In the genomic region with DNA sequence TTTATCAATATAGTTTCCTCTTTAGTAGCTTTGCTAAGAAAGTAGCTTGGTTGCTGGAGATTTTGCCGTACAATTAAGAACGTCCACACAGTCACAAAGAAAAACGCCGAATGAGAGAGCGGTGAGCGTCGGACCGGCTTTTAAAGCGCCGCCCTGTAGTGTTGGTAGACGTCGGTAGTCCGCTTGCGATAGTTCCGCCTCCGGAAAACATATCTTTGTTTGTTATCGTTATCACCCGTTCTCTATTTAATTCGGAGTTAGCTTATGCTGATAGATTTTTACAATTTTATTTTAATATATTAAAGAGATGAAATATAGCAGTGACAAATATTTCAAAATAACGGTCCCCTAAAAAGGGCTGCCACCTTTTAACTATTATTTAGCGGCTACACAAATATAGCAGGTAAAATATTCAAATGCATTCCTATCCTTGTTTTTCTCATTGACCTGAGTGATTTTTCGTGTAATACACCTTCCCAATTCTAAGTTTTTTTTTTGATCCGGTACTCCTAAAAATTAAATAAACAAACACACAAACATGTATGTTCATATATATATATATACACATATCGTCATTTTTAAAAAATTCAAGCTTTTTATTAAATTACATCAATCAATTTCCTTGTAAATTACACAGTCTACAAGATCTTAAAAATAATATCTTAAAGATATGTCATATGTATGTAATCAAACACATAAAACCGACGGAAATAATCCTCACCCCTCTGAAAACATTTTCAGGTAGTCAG, we compare ENCODE assay signal across 1 fruit fly cellular context.
TF ChIP-seq lines count a peak whose summit lies in the region.

A gene (minus strand): TSS at position 119 of the 749 bp plus-strand sequence.

TF ChIP-seq in whole organism, embryonic, 481 proteins besides CTCF, POLR2A, EP300 and RAD21 (continued from another document and continues in another):
- peak; percentile 46 for TF ChIP-seq HLH54F (GFP tag; optimal IDR thresholded peaks at IDR 0.05; lab: Kevin White, UChicago)
- peak; percentile 32 for TF ChIP-seq CG31441 (GFP tag; IDR thresholded peaks at IDR 0.05; lab: Robert Waterston, UW)
- TF ChIP-seq Dll (GFP tag; IDR thresholded peaks at IDR 0.05; lab: Robert Waterston, UW; ENCODE audit: partially characterized antibody): peak; percentile 88
- peak; percentile 71 for TF ChIP-seq bcd (GFP tag; optimal IDR thresholded peaks at IDR 0.05; lab: Kevin White, UChicago)
- peak; percentile 35 for TF ChIP-seq CG18262 (tag; optimal IDR thresholded peaks at IDR 0.05; lab: Kevin White, UChicago)
- TF ChIP-seq CG2875 (GFP tag; optimal IDR thresholded peaks at IDR 0.05; lab: Kevin White, UChicago): peak; percentile 40
- TF ChIP-seq Xbp1 (GFP tag; optimal IDR thresholded peaks at IDR 0.05; lab: Kevin White, UChicago): peak; percentile 66
- peak; percentile 83 for TF ChIP-seq CG30020 (tag; optimal IDR thresholded peaks at IDR 0.05; lab: Kevin White, UChicago)
- TF ChIP-seq lbe (GFP tag; optimal IDR thresholded peaks at IDR 0.05; lab: Kevin White, UChicago): peak; percentile 64
- TF ChIP-seq CG14441 (GFP tag; IDR thresholded peaks at IDR 0.05; lab: Robert Waterston, UW): no peak
- peak; percentile 37 for TF ChIP-seq CG7786 (GFP tag; optimal IDR thresholded peaks at IDR 0.05; lab: Kevin White, UChicago)
- TF ChIP-seq tx (GFP tag; optimal IDR thresholded peaks at IDR 0.05; lab: Kevin White, UChicago): peak; percentile 14
- TF ChIP-seq ase (GFP tag; IDR thresholded peaks at IDR 0.05; lab: Robert Waterston, UW): no peak
- peak; percentile 56 for TF ChIP-seq CG7987 (GFP tag; optimal IDR thresholded peaks at IDR 0.05; lab: Kevin White, UChicago)
- peak in 1 of 3 experiments; percentile 76 for TF ChIP-seq Stat92E (GFP tag; optimal IDR thresholded peaks at IDR 0.05; lab: Kevin White, UChicago)
- peak; percentile 68 for TF ChIP-seq nom (GFP tag; optimal IDR thresholded peaks at IDR 0.05; lab: Kevin White, UChicago)
- TF ChIP-seq pfk (GFP tag; optimal IDR thresholded peaks at IDR 0.05; lab: Kevin White, UChicago): peak; percentile 57
- peak; percentile 49 for TF ChIP-seq unpg (GFP tag; optimal IDR thresholded peaks at IDR 0.05; lab: Kevin White, UChicago)
- peak; percentile 66 for TF ChIP-seq CG2116 (GFP tag; optimal IDR thresholded peaks at IDR 0.05; lab: Kevin White, UChicago)
- no peak for TF ChIP-seq jigr1 (GFP tag; IDR thresholded peaks at IDR 0.05; lab: Robert Waterston, UW)
- TF ChIP-seq CG6791 (GFP tag; IDR thresholded peaks at IDR 0.05; lab: Robert Waterston, UW; ENCODE audit: partially characterized antibody): peak; percentile 95
- TF ChIP-seq knrl (GFP tag; IDR thresholded peaks at IDR 0.05; lab: Robert Waterston, UW; ENCODE audit: partially characterized antibody): peak; percentile 86
- TF ChIP-seq bigmax (GFP tag; optimal IDR thresholded peaks at IDR 0.05; lab: Kevin White, UChicago): no peak
- TF ChIP-seq shn (GFP tag; optimal IDR thresholded peaks at IDR 0.05; lab: Kevin White, UChicago): peak; percentile 48
- TF ChIP-seq unc-4 (GFP tag; IDR thresholded peaks at IDR 0.05; lab: Robert Waterston, UW; ENCODE audit: partially characterized antibody): peak; percentile 87
- peak; percentile 54 for TF ChIP-seq CG9609 (GFP tag; optimal IDR thresholded peaks at IDR 0.05; lab: Kevin White, UChicago)
- TF ChIP-seq Usf (GFP tag; optimal IDR thresholded peaks at IDR 0.05; lab: Kevin White, UChicago): no peak
- TF ChIP-seq B-H2 (GFP tag; optimal IDR thresholded peaks at IDR 0.05; lab: Kevin White, UChicago): peak; percentile 86
- TF ChIP-seq danr (GFP tag; IDR thresholded peaks at IDR 0.05; lab: Robert Waterston, UW): no peak
- TF ChIP-seq Ets97D (GFP tag; optimal IDR thresholded peaks at IDR 0.05; lab: Kevin White, UChicago): peak; percentile 74
- peak; percentile 59 for TF ChIP-seq CG18011 (GFP tag; optimal IDR thresholded peaks at IDR 0.05; lab: Kevin White, UChicago)
- TF ChIP-seq CG7839 (tag; optimal IDR thresholded peaks at IDR 0.05; lab: Kevin White, UChicago): peak; percentile 56
- TF ChIP-seq mam (GFP tag; optimal IDR thresholded peaks at IDR 0.05; lab: Kevin White, UChicago): peak; percentile 73
- TF ChIP-seq Pdp1 (GFP tag; optimal IDR thresholded peaks at IDR 0.05; lab: Kevin White, UChicago): peak; percentile 27 to 54
- peak; percentile 68 for TF ChIP-seq CG33213 (GFP tag; optimal IDR thresholded peaks at IDR 0.05; lab: Kevin White, UChicago)
- TF ChIP-seq CG4707 (GFP tag; optimal IDR thresholded peaks at IDR 0.05; lab: Kevin White, UChicago): peak; percentile 26
- TF ChIP-seq Mes4 (GFP tag; optimal IDR thresholded peaks at IDR 0.05; lab: Kevin White, UChicago): peak; percentile 15
- TF ChIP-seq her (GFP tag; optimal IDR thresholded peaks at IDR 0.05; lab: Kevin White, UChicago): peak; percentile 61
- peak; percentile 52; the same call in 1 of the 2 replicates for TF ChIP-seq ttk (GFP tag; IDR thresholded peaks at IDR 0.05; lab: Robert Waterston, UW)
- no peak for TF ChIP-seq ash1 (GFP tag; optimal IDR thresholded peaks at IDR 0.05; lab: Kevin White, UChicago)
- TF ChIP-seq CG7556 (GFP tag; optimal IDR thresholded peaks at IDR 0.05; lab: Kevin White, UChicago): no peak
- peak; percentile 48 for TF ChIP-seq Six4 (GFP tag; optimal IDR thresholded peaks at IDR 0.05; lab: Kevin White, UChicago)
- peak; percentile 22 for TF ChIP-seq ab (GFP tag; optimal IDR thresholded peaks at IDR 0.05; lab: Kevin White, UChicago)
- TF ChIP-seq ro (GFP tag; IDR thresholded peaks at IDR 0.05; lab: Robert Waterston, UW): no peak
- peak; percentile 77; the same call in 2 of the 3 replicates for TF ChIP-seq otp (GFP tag; IDR thresholded peaks at IDR 0.05; lab: Robert Waterston, UW)
- peak; percentile 30 for TF ChIP-seq crc (GFP tag; optimal IDR thresholded peaks at IDR 0.05; lab: Kevin White, UChicago)
- peak; percentile 69 for TF ChIP-seq CG18599 (GFP tag; optimal IDR thresholded peaks at IDR 0.05; lab: Kevin White, UChicago)
- TF ChIP-seq Tbp (GFP tag; optimal IDR thresholded peaks at IDR 0.05; lab: Kevin White, UChicago): peak; percentile 95
- TF ChIP-seq CG17612 (GFP tag; IDR thresholded peaks at IDR 0.05; lab: Robert Waterston, UW): no peak
- peak; percentile 40 for TF ChIP-seq Dek (tag; optimal IDR thresholded peaks at IDR 0.05; lab: Kevin White, UChicago)
- TF ChIP-seq az2 (GFP tag; optimal IDR thresholded peaks at IDR 0.05; lab: Kevin White, UChicago): peak; percentile 57
- peak; percentile 16 for TF ChIP-seq CG12769 (tag; optimal IDR thresholded peaks at IDR 0.05; lab: Kevin White, UChicago)
- peak; percentile 48 for TF ChIP-seq CG9876 (GFP tag; optimal IDR thresholded peaks at IDR 0.05; lab: Kevin White, UChicago)
- peak; percentile 69; the same call in 1 of the 4 replicates for TF ChIP-seq Gug (GFP tag; IDR thresholded peaks at IDR 0.05; lab: Robert Waterston, UW)
- peak; percentile 43 for TF ChIP-seq pho (GFP tag; optimal IDR thresholded peaks at IDR 0.05; lab: Kevin White, UChicago)
- TF ChIP-seq CG9797 (GFP tag; optimal IDR thresholded peaks at IDR 0.05; lab: Kevin White, UChicago): peak; percentile 21
- peak; percentile 62 for TF ChIP-seq ems (GFP tag; optimal IDR thresholded peaks at IDR 0.05; lab: Kevin White, UChicago)
- TF ChIP-seq tap (tag; optimal IDR thresholded peaks at IDR 0.05; lab: Kevin White, UChicago): peak; percentile 22
- TF ChIP-seq Hmr (GFP tag; optimal IDR thresholded peaks at IDR 0.05; lab: Kevin White, UChicago): peak; percentile 72
- TF ChIP-seq salm (tag; optimal IDR thresholded peaks at IDR 0.05; lab: Kevin White, UChicago): no peak
- peak; percentile 24 for TF ChIP-seq CG7271 (tag; optimal IDR thresholded peaks at IDR 0.05; lab: Kevin White, UChicago)
- peak; percentile 50 for TF ChIP-seq BtbVII (GFP tag; optimal IDR thresholded peaks at IDR 0.05; lab: Kevin White, UChicago)
- peak; percentile 54 for TF ChIP-seq CG9817 (tag; optimal IDR thresholded peaks at IDR 0.05; lab: Kevin White, UChicago)
- TF ChIP-seq klu (GFP tag; IDR thresholded peaks at IDR 0.05; lab: Robert Waterston, UW): no peak
- TF ChIP-seq hbn (GFP tag; IDR thresholded peaks at IDR 0.05; lab: Robert Waterston, UW; ENCODE audit: partially characterized antibody): peak; percentile 89
- TF ChIP-seq Atf-2 (GFP tag; optimal IDR thresholded peaks at IDR 0.05; lab: Kevin White, UChicago): peak; percentile 16
- TF ChIP-seq caup (GFP tag; optimal IDR thresholded peaks at IDR 0.05; lab: Kevin White, UChicago; ENCODE audit: severe bottlenecking): peak; percentile 74
- TF ChIP-seq Ada2b (GFP tag; IDR thresholded peaks at IDR 0.05; lab: Robert Waterston, UW): 0 out of 2 replicates have a peak, but pooled peaks have one; percentile 38
- TF ChIP-seq sim (GFP tag; IDR thresholded peaks at IDR 0.05; lab: Robert Waterston, UW): peak; percentile 21; the same call in 1 of the 2 replicates
- TF ChIP-seq chif (GFP tag; optimal IDR thresholded peaks at IDR 0.05; lab: Kevin White, UChicago): peak; percentile 34 to 38
- TF ChIP-seq odd (GFP tag; optimal IDR thresholded peaks at IDR 0.05; lab: Kevin White, UChicago): peak; percentile 24
- peak; percentile 85 for TF ChIP-seq inv (GFP tag; IDR thresholded peaks at IDR 0.05; lab: Robert Waterston, UW; ENCODE audit: partially characterized antibody)
- peak; percentile 23 for TF ChIP-seq CG10979 (tag; optimal IDR thresholded peaks at IDR 0.05; lab: Kevin White, UChicago)
- peak; percentile 1 for TF ChIP-seq pnt (GFP tag; optimal IDR thresholded peaks at IDR 0.05; lab: Kevin White, UChicago)
- peak; percentile 68 for TF ChIP-seq Mad (GFP tag; optimal IDR thresholded peaks at IDR 0.05; lab: Kevin White, UChicago)
- peak; percentile 78; the same call in 1 of the 2 replicates for TF ChIP-seq CG1024 (GFP tag; IDR thresholded peaks at IDR 0.05; lab: Robert Waterston, UW)
- peak; percentile 61 for TF ChIP-seq CG1603 (tag; optimal IDR thresholded peaks at IDR 0.05; lab: Kevin White, UChicago)
- TF ChIP-seq dm (GFP tag; optimal IDR thresholded peaks at IDR 0.05; lab: Kevin White, UChicago): peak; percentile 40
- peak; percentile 30 for TF ChIP-seq CG4328 (GFP tag; optimal IDR thresholded peaks at IDR 0.05; lab: Kevin White, UChicago)
- TF ChIP-seq Lim3 (GFP tag; IDR thresholded peaks at IDR 0.05; lab: Robert Waterston, UW): no peak
- peak; percentile 76 for TF ChIP-seq MBD-R2 (GFP tag; IDR thresholded peaks at IDR 0.05; lab: Robert Waterston, UW)
- TF ChIP-seq trem (tag; optimal IDR thresholded peaks at IDR 0.05; lab: Kevin White, UChicago): peak; percentile 78
- TF ChIP-seq zen (tag; optimal IDR thresholded peaks at IDR 0.05; lab: Kevin White, UChicago): peak; percentile 13
- TF ChIP-seq HmgZ (tag; optimal IDR thresholded peaks at IDR 0.05; lab: Kevin White, UChicago): peak; percentile 67
- TF ChIP-seq fd102C (GFP tag; optimal IDR thresholded peaks at IDR 0.05; lab: Kevin White, UChicago): peak; percentile 48
- no peak for TF ChIP-seq CG3407 (GFP tag; optimal IDR thresholded peaks at IDR 0.05; lab: Kevin White, UChicago)
- no peak for TF ChIP-seq sc (optimal IDR thresholded peaks at IDR 0.05; lab: Kevin White, UChicago)
- peak; percentile 3 for TF ChIP-seq sc (GFP tag; optimal IDR thresholded peaks at IDR 0.05; lab: Kevin White, UChicago)
- peak; percentile 79 for TF ChIP-seq vnd (GFP tag; IDR thresholded peaks at IDR 0.05; lab: Robert Waterston, UW; ENCODE audit: partially characterized antibody)
- peak; percentile 95 for TF ChIP-seq CG2199 (GFP tag; IDR thresholded peaks at IDR 0.05; lab: Robert Waterston, UW)
- TF ChIP-seq eyg (GFP tag; optimal IDR thresholded peaks at IDR 0.05; lab: Kevin White, UChicago): peak; percentile 29
- peak; percentile 13 for TF ChIP-seq fd3F (GFP tag; optimal IDR thresholded peaks at IDR 0.05; lab: Kevin White, UChicago)
- TF ChIP-seq CG31365 (tag; optimal IDR thresholded peaks at IDR 0.05; lab: Kevin White, UChicago): no peak
- TF ChIP-seq Bgb (GFP tag; IDR thresholded peaks at IDR 0.05; lab: Robert Waterston, UW; ENCODE audit: partially characterized antibody): peak; percentile 96
- peak; percentile 9 for TF ChIP-seq jumu (GFP tag; optimal IDR thresholded peaks at IDR 0.05; lab: Kevin White, UChicago)
- TF ChIP-seq emc (GFP tag; optimal IDR thresholded peaks at IDR 0.05; lab: Kevin White, UChicago): no peak
- TF ChIP-seq CG10321 (GFP tag; IDR thresholded peaks at IDR 0.05; lab: Robert Waterston, UW): peak; percentile 69
- TF ChIP-seq pzg (GFP tag; optimal IDR thresholded peaks at IDR 0.05; lab: Kevin White, UChicago): peak; percentile 75
- TF ChIP-seq stc (GFP tag; IDR thresholded peaks at IDR 0.05; lab: Robert Waterston, UW): peak; percentile 43; the same call in 1 of the 2 replicates
- TF ChIP-seq slou (GFP tag; optimal IDR thresholded peaks at IDR 0.05; lab: Kevin White, UChicago): peak; percentile 42
- peak; percentile 24 for TF ChIP-seq Oli (tag; optimal IDR thresholded peaks at IDR 0.05; lab: Kevin White, UChicago)
- peak; percentile 62 for TF ChIP-seq vfl (GFP tag; optimal IDR thresholded peaks at IDR 0.05; lab: Kevin White, UChicago)
- no peak for TF ChIP-seq CG13624 (GFP tag; optimal IDR thresholded peaks at IDR 0.05; lab: Kevin White, UChicago)
- TF ChIP-seq Dref (GFP tag; IDR thresholded peaks at IDR 0.05; lab: Robert Waterston, UW): peak; percentile 85
- TF ChIP-seq Sry-β (GFP tag; optimal IDR thresholded peaks at IDR 0.05; lab: Kevin White, UChicago): no peak
- TF ChIP-seq trh (GFP tag; optimal IDR thresholded peaks at IDR 0.05; lab: Kevin White, UChicago): peak; percentile 17
- TF ChIP-seq CG6854 (GFP tag; optimal IDR thresholded peaks at IDR 0.05; lab: Kevin White, UChicago): no peak
- no peak for TF ChIP-seq phol (tag; optimal IDR thresholded peaks at IDR 0.05; lab: Kevin White, UChicago)
- TF ChIP-seq hb (GFP tag; IDR thresholded peaks at IDR 0.05; lab: Robert Waterston, UW; ENCODE audit: partially characterized antibody): no peak; the same call in 2 of the 3 replicates
- peak; percentile 58 for TF ChIP-seq Atf6 (GFP tag; IDR thresholded peaks at IDR 0.05; lab: Robert Waterston, UW)
- peak; percentile 63 for TF ChIP-seq Dad (GFP tag; optimal IDR thresholded peaks at IDR 0.05; lab: Kevin White, UChicago)
- TF ChIP-seq scrt (GFP tag; optimal IDR thresholded peaks at IDR 0.05; lab: Kevin White, UChicago): peak; percentile 31
- peak; percentile 53 for TF ChIP-seq grau (tag; optimal IDR thresholded peaks at IDR 0.05; lab: Kevin White, UChicago)
- peak; percentile 56 for TF ChIP-seq CG18764 (GFP tag; optimal IDR thresholded peaks at IDR 0.05; lab: Kevin White, UChicago)
- no peak for TF ChIP-seq cwo (GFP tag; optimal IDR thresholded peaks at IDR 0.05; lab: Kevin White, UChicago)
- TF ChIP-seq bab2 (GFP tag; optimal IDR thresholded peaks at IDR 0.05; lab: Kevin White, UChicago): peak; percentile 43
- TF ChIP-seq gfzf (GFP tag; optimal IDR thresholded peaks at IDR 0.05; lab: Kevin White, UChicago): peak; percentile 45
- TF ChIP-seq Antp (GFP tag; optimal IDR thresholded peaks at IDR 0.05; lab: Kevin White, UChicago): peak; percentile 55
- TF ChIP-seq CG12744 (GFP tag; optimal IDR thresholded peaks at IDR 0.05; lab: Kevin White, UChicago): peak; percentile 48
- TF ChIP-seq CG2712 (tag; optimal IDR thresholded peaks at IDR 0.05; lab: Kevin White, UChicago): peak; percentile 54
